Fruit fly (Drosophila melanogaster) whole organism, prepupa: ENCODE measurements around the gene robl62A.

Experiments used
- Blimp-1 ChIP-seq: fragments of 200-800 bp; sonication (Bioruptor generic); optimal IDR thresholded peaks from 3 replicates; lab custom pipeline; 2017; ENCODE audit warnings: missing biosample characterization, missing genetic modification characterization, mild to moderate bottlenecking, moderate library complexity, missing genetic modification reagents
- CG10669 ChIP-seq: fragments of 200-800 bp; sonication (Bioruptor generic); optimal IDR thresholded peaks from 3 replicates; lab custom pipeline; 2018; ENCODE audit warnings: missing biosample characterization, mild to moderate bottlenecking, missing genetic modification characterization, moderate library complexity
- CG11294 ChIP-seq: fragments of 200-800 bp; sonication (Bioruptor generic); IDR thresholded peaks from 2 replicates; pipeline ENCODE4 v1.3.6; 2022; ENCODE audit warnings: missing biosample characterization, missing genetic modification characterization
- CG11762 ChIP-seq: fragments of 200-800 bp; sonication (Bioruptor generic); optimal IDR thresholded peaks from 3 replicates; lab custom pipeline; 2016; ENCODE audit warnings: missing biosample characterization, missing genetic modification characterization; ENCODE audit not compliant: insufficient read depth
- CG11902 ChIP-seq: fragments of 200-800 bp; sonication (Bioruptor generic); optimal IDR thresholded peaks from 3 replicates; lab custom pipeline; 2016; ENCODE audit warnings: missing biosample characterization, missing genetic modification characterization
- CG15336 ChIP-seq: fragments of 200-800 bp; sonication (Bioruptor generic); IDR thresholded peaks from 2 replicates; pipeline ENCODE4 v1.3.6; 2022; ENCODE audit warnings: missing biosample characterization, missing genetic modification characterization
- CG1621 ChIP-seq: fragments of 200-800 bp; sonication (Bioruptor generic); optimal IDR thresholded peaks from 3 replicates; lab custom pipeline; 2018; ENCODE audit warnings: missing biosample characterization, mild to moderate bottlenecking, missing genetic modification characterization
- CG16779 ChIP-seq: fragments of 200-800 bp; sonication (Bioruptor generic); optimal IDR thresholded peaks from 3 replicates; lab custom pipeline; 2017; ENCODE audit warnings: missing biosample characterization, mild to moderate bottlenecking, missing genetic modification characterization
- CG3032 ChIP-seq: fragments of 200-800 bp; optimal IDR thresholded peaks from 2 replicates; lab custom pipeline; 2019; ENCODE audit warnings: missing biosample characterization, mild to moderate bottlenecking, missing genetic modification characterization, moderate library complexity
- CG31627 ChIP-seq: fragments of 200-800 bp; sonication (Bioruptor generic); optimal IDR thresholded peaks from 3 replicates; lab custom pipeline; 2016; ENCODE audit warnings: missing biosample characterization, missing genetic modification characterization
- CG32006 ChIP-seq: fragments of 200-800 bp; sonication (Bioruptor generic); optimal IDR thresholded peaks from 3 replicates; lab custom pipeline; 2017; ENCODE audit warnings: missing biosample characterization, mild to moderate bottlenecking, missing genetic modification characterization
- CG34406 ChIP-seq: fragments of 200-800 bp; sonication (Bioruptor generic); optimal IDR thresholded peaks from 3 replicates; lab custom pipeline; 2016; ENCODE audit warnings: missing biosample characterization, missing genetic modification characterization
- CG6163 ChIP-seq: fragments of 200-800 bp; sonication (Bioruptor generic); IDR thresholded peaks from 3 replicates; pipeline ENCODE4 v1.3.6; 2022; ENCODE audit warnings: missing biosample characterization, missing genetic modification characterization
- CG6276 ChIP-seq: fragments of 200-800 bp; sonication (Bioruptor generic); optimal IDR thresholded peaks from 2 replicates; lab custom pipeline; 2017; ENCODE audit warnings: missing biosample characterization, mild to moderate bottlenecking, missing genetic modification characterization
- CG6792 ChIP-seq: fragments of 200-800 bp; sonication (Bioruptor generic); optimal IDR thresholded peaks from 3 replicates; lab custom pipeline; 2016; ENCODE audit warnings: missing biosample characterization, missing genetic modification characterization
- CG6808 ChIP-seq: fragments of 200-800 bp; sonication (Bioruptor generic); optimal IDR thresholded peaks from 3 replicates; lab custom pipeline; 2017; ENCODE audit warnings: missing biosample characterization, missing genetic modification characterization, mild to moderate bottlenecking, moderate library complexity, missing genetic modification reagents
- CG7368 ChIP-seq: fragments of 200-800 bp; sonication (Bioruptor generic); optimal IDR thresholded peaks from 3 replicates; lab custom pipeline; 2016; ENCODE audit warnings: missing biosample characterization, missing genetic modification characterization
- CG8119 ChIP-seq: fragments of 200-800 bp; sonication (Bioruptor generic); IDR thresholded peaks from 3 replicates; pipeline ENCODE4 v1.3.6; 2022; ENCODE audit warnings: missing biosample characterization, missing genetic modification characterization
- CG8319 ChIP-seq: fragments of 200-800 bp; sonication (Bioruptor generic); optimal IDR thresholded peaks from 3 replicates; lab custom pipeline; 2016; ENCODE audit warnings: missing biosample characterization, missing genetic modification characterization
- CG8632 ChIP-seq: fragments of 200-800 bp; sonication (Bioruptor generic); optimal IDR thresholded peaks from 3 replicates; lab custom pipeline; 2016; ENCODE audit warnings: missing biosample characterization, missing genetic modification characterization
- CG9139 ChIP-seq: fragments of 200-800 bp; sonication (Bioruptor generic); optimal IDR thresholded peaks from 3 replicates; lab custom pipeline; 2017; ENCODE audit warnings: missing biosample characterization, mild to moderate bottlenecking, missing genetic modification characterization
- Eip78C ChIP-seq: fragments of 200-800 bp; sonication (Bioruptor generic); peaks from one replicate; lab custom pipeline; 2016; ENCODE audit warnings: missing biosample characterization, missing genetic modification characterization
- Eip93F ChIP-seq: fragments of 200-800 bp; sonication (Bioruptor generic); optimal IDR thresholded peaks from 2 replicates; lab custom pipeline; 2016; ENCODE audit warnings: missing biosample characterization, mild to moderate bottlenecking, missing genetic modification characterization
- Ets96B ChIP-seq: fragments of 200-800 bp; optimal IDR thresholded peaks from 2 replicates; lab custom pipeline; 2019; ENCODE audit warnings: missing biosample characterization, mild to moderate bottlenecking, missing genetic modification characterization, moderate library complexity
- Gug ChIP-seq: fragments of 200-800 bp; sonication (Bioruptor generic); IDR thresholded peaks from 2 replicates; pipeline ENCODE4 v1.3.6; 2022; ENCODE audit warnings: missing biosample characterization, missing genetic modification characterization
- Hr38 ChIP-seq: sonication (Bioruptor generic); optimal IDR thresholded peaks from 2 replicates; lab custom pipeline; 2016; ENCODE audit warnings: missing biosample characterization, missing genetic modification characterization
- Hr39 ChIP-seq: fragments of 200-800 bp; sonication (Bioruptor generic); optimal IDR thresholded peaks from 2 replicates; lab custom pipeline; 2016; ENCODE audit warnings: missing biosample characterization, missing genetic modification characterization
- Met ChIP-seq: fragments of 200-800 bp; sonication (Bioruptor generic); optimal IDR thresholded peaks from 3 replicates; lab custom pipeline; 2016; ENCODE audit warnings: missing biosample characterization, missing genetic modification characterization
- OdsH ChIP-seq: fragments of 200-800 bp; sonication (Bioruptor generic); optimal IDR thresholded peaks from 3 replicates; lab custom pipeline; 2016; ENCODE audit warnings: missing biosample characterization, missing genetic modification characterization
- Smox ChIP-seq: fragments of 200-800 bp; sonication (Bioruptor generic); optimal IDR thresholded peaks from 3 replicates; lab custom pipeline; 2016; ENCODE audit warnings: missing biosample characterization, missing genetic modification characterization
- Sox102F ChIP-seq: fragments of 200-800 bp; sonication (Bioruptor generic); optimal IDR thresholded peaks from 2 replicates; lab custom pipeline; 2016; ENCODE audit warnings: missing biosample characterization, mild to moderate bottlenecking, missing genetic modification characterization
- Sox14 ChIP-seq: fragments of 200-800 bp; sonication (Bioruptor generic); optimal IDR thresholded peaks from 3 replicates; lab custom pipeline; 2016; ENCODE audit warnings: missing biosample characterization, missing genetic modification characterization
- Sox15 ChIP-seq: fragments of 200-800 bp; sonication (Bioruptor generic); optimal IDR thresholded peaks from 3 replicates; lab custom pipeline; 2016; ENCODE audit warnings: missing biosample characterization, missing genetic modification characterization
- achi ChIP-seq: fragments of 200-800 bp; sonication (Bioruptor generic); optimal IDR thresholded peaks from 3 replicates; lab custom pipeline; 2016; ENCODE audit warnings: missing biosample characterization, missing genetic modification characterization
- acj6 ChIP-seq: fragments of 200-800 bp; sonication (Bioruptor generic); optimal IDR thresholded peaks from 3 replicates; lab custom pipeline; 2016; ENCODE audit warnings: missing biosample characterization, missing genetic modification characterization
- cyc ChIP-seq: fragments of 200-800 bp; sonication (Bioruptor generic); optimal IDR thresholded peaks from 3 replicates; lab custom pipeline; 2016; ENCODE audit warnings: missing biosample characterization, missing genetic modification characterization
- dac ChIP-seq: fragments of 200-800 bp; sonication (Bioruptor generic); optimal IDR thresholded peaks from 2 replicates; lab custom pipeline; 2017; ENCODE audit warnings: missing biosample characterization, mild to moderate bottlenecking, missing genetic modification characterization
- dsx ChIP-seq: fragments of 200-800 bp; optimal IDR thresholded peaks from 3 replicates; lab custom pipeline; 2019; ENCODE audit warnings: missing biosample characterization, mild to moderate bottlenecking, missing genetic modification characterization, moderate library complexity; ENCODE audit not compliant: poor library complexity, severe bottlenecking
- eg ChIP-seq: fragments of 200-800 bp; sonication (Bioruptor generic); IDR thresholded peaks from 3 replicates; pipeline ENCODE4 v1.3.6; 2022; ENCODE audit warnings: missing biosample characterization, missing genetic modification characterization
- esn ChIP-seq: fragments of 200-800 bp; sonication (Bioruptor generic); optimal IDR thresholded peaks from 2 replicates; lab custom pipeline; 2016; ENCODE audit warnings: missing biosample characterization, mild to moderate bottlenecking, missing genetic modification characterization, moderate library complexity
- fd85E ChIP-seq: fragments of 200-800 bp; sonication (Bioruptor generic); optimal IDR thresholded peaks from 3 replicates; lab custom pipeline; 2016; ENCODE audit warnings: missing biosample characterization, missing genetic modification characterization
- fkh ChIP-seq: fragments of 200-800 bp; sonication (Bioruptor generic); optimal IDR thresholded peaks from 3 replicates; lab custom pipeline; 2017; ENCODE audit warnings: missing biosample characterization, mild to moderate bottlenecking, missing genetic modification characterization, moderate library complexity
- lz ChIP-seq: fragments of 200-800 bp; sonication (Bioruptor generic); optimal IDR thresholded peaks from 3 replicates; lab custom pipeline; 2016; ENCODE audit warnings: missing biosample characterization, missing genetic modification characterization
- net ChIP-seq: fragments of 200-800 bp; sonication (Bioruptor generic); optimal IDR thresholded peaks from 3 replicates; lab custom pipeline; 2016; ENCODE audit warnings: missing biosample characterization, missing genetic modification characterization
- salr ChIP-seq, 2 experiments: fragments of 200-800 bp; sonication (Bioruptor generic); optimal IDR thresholded peaks; 3 replicates each; lab custom pipeline; 2016 to 2018; ENCODE audit warnings: missing biosample characterization in 2 of 2, missing genetic modification characterization in 2 of 2, mild to moderate bottlenecking in 1 of 2
- spab ChIP-seq: fragments of 200-800 bp; sonication (Bioruptor generic); optimal IDR thresholded peaks from 2 replicates; lab custom pipeline; 2017; ENCODE audit warnings: missing biosample characterization, mild to moderate bottlenecking, missing genetic modification characterization, missing genetic modification reagents
- ss ChIP-seq, 2 experiments: fragments of 200-800 bp; sonication (Bioruptor generic); optimal IDR thresholded peaks; 2 replicates in 1 of 2; 3 replicates in 1 of 2; lab custom pipeline; 2017 to 2018; ENCODE audit warnings: mild to moderate bottlenecking in 2 of 2, missing biosample characterization in 2 of 2, missing genetic modification characterization in 2 of 2, moderate library complexity in 1 of 2
- vri ChIP-seq: fragments of 200-800 bp; sonication (Bioruptor generic); optimal IDR thresholded peaks from 3 replicates; lab custom pipeline; 2016; ENCODE audit warnings: missing biosample characterization, mild to moderate bottlenecking, missing genetic modification characterization

Gene robl62A

dm6 chr3L:1478998-1479680, 1.7 kb downstream of the robl62A start (continued):
- peak; percentile 45 for TF ChIP-seq CG6792 (GFP tag; lab: Kevin White, UChicago)
- peak; percentile 32 for TF ChIP-seq CG34406 (GFP tag; lab: Kevin White, UChicago)
- TF ChIP-seq Ets96B (tag; lab: Kevin White, UChicago), result peak; percentile 38
- TF ChIP-seq Sox102F (GFP tag; lab: Kevin White, UChicago), result peak; percentile 42
- peak; percentile 54 for TF ChIP-seq OdsH (GFP tag; lab: Kevin White, UChicago)
- TF ChIP-seq Sox14 (GFP tag; lab: Kevin White, UChicago), result peak; percentile 54
- TF ChIP-seq dac (GFP tag; lab: Kevin White, UChicago), result no peak
- TF ChIP-seq Met (GFP tag; lab: Kevin White, UChicago), result peak; percentile 62
- peak; percentile 54 for TF ChIP-seq acj6
- peak; percentile 40; the same call in 1 of the 3 replicates for TF ChIP-seq CG8119 (GFP tag; lab: Robert Waterston, UW)
- TF ChIP-seq CG8632 (GFP tag; lab: Kevin White, UChicago), result peak; percentile 34
- peak; percentile 23 for TF ChIP-seq CG11762
- peak; percentile 48 for TF ChIP-seq CG15336 (GFP tag; lab: Robert Waterston, UW)
- TF ChIP-seq ss (GFP tag; optimal IDR thresholded peaks at IDR 0.05; lab: Kevin White, UChicago), result no peak
- peak; percentile 25 for TF ChIP-seq spab
- no peak for TF ChIP-seq Eip93F
- TF ChIP-seq Sox15, result peak; percentile 2
- TF ChIP-seq Smox, result peak; percentile 38
- peak; percentile 36 for TF ChIP-seq Gug (GFP tag; lab: Robert Waterston, UW)
- peak; percentile 36 for TF ChIP-seq CG32006
- TF ChIP-seq CG6808 (GFP tag; lab: Kevin White, UChicago), result peak; percentile 35
- TF ChIP-seq CG6276 (GFP tag; lab: Kevin White, UChicago), result no peak
- no peak for TF ChIP-seq CG16779
- TF ChIP-seq Hr38, result no peak
- peak; percentile 8 for TF ChIP-seq vri
- TF ChIP-seq achi, result peak; percentile 27
- peak in 1 of 2 experiments; percentile 18 for TF ChIP-seq salr (GFP tag; optimal IDR thresholded peaks at IDR 0.05; lab: Kevin White, UChicago)
- TF ChIP-seq dsx (GFP tag; lab: Kevin White, UChicago), result no peak
- peak; percentile 59 for TF ChIP-seq esn (GFP tag; lab: Kevin White, UChicago)
- TF ChIP-seq fd85E (GFP tag; lab: Kevin White, UChicago), result no peak
- TF ChIP-seq CG31627 (GFP tag; lab: Kevin White, UChicago), result peak; percentile 68
- peak; percentile 6 for TF ChIP-seq CG8319 (GFP tag; lab: Kevin White, UChicago)
- peak; percentile 8 for TF ChIP-seq net (GFP tag; lab: Kevin White, UChicago)
- TF ChIP-seq lz (GFP tag; lab: Kevin White, UChicago), result peak; percentile 50
- TF ChIP-seq cyc, result peak; percentile 49
- TF ChIP-seq CG11902 (GFP tag; lab: Kevin White, UChicago), result peak; percentile 14

- TF ChIP-seq CG6163 (GFP tag; lab: Robert Waterston, UW) (peak; percentile 57), CG11294 (GFP tag; lab: Robert Waterston, UW) (no peak), dac (GFP tag; lab: Kevin White, UChicago) (no peak), CG8632 (GFP tag; lab: Kevin White, UChicago) (no peak), CG3032 (tag; lab: Kevin White, UChicago) (peak; percentile 37), Hr39 (no peak), CG8319 (GFP tag; lab: Kevin White, UChicago) (no peak), CG6808 (GFP tag; lab: Kevin White, UChicago) (peak; percentile 28), achi (peak; percentile 35), Sox15 (no peak), eg (GFP tag; lab: Robert Waterston, UW) (no peak), Eip93F (no peak), Eip78C (peak; percentile 40), CG9139 (GFP tag; lab: Kevin White, UChicago) (no peak), CG7368 (GFP tag; lab: Kevin White, UChicago) (no peak), fkh (GFP tag; lab: Kevin White, UChicago) (no peak), salr (GFP tag; optimal IDR thresholded peaks at IDR 0.05; lab: Kevin White, UChicago) (no peak), lz (GFP tag; lab: Kevin White, UChicago) (no peak), CG11762 (no peak), CG11902 (GFP tag; lab: Kevin White, UChicago) (no peak), Blimp-1 (no peak), CG10669 (GFP tag; lab: Kevin White, UChicago) (peak; percentile 28), CG1621 (no peak), Gug (GFP tag; lab: Robert Waterston, UW) (peak; percentile 18; the same call in 1 of the 2 replicates), Sox14 (GFP tag; lab: Kevin White, UChicago) (no peak), CG34406 (GFP tag; lab: Kevin White, UChicago) (no peak), Met (GFP tag; lab: Kevin White, UChicago) (no peak), ss (GFP tag; optimal IDR thresholded peaks at IDR 0.05; lab: Kevin White, UChicago) (no peak)
These were observed 7.3 kb downstream of the robl62A start for dm6 chr3L:1484747-1485146.
